Worm (Caenorhabditis elegans) whole organism, L2 larva: ENCODE measurements around the gene sel-1.

Experiments used
- C34F6.9 ChIP-seq: fragments of 150-350 bp; optimal IDR thresholded peaks from 2 replicates; lab custom pipeline; 2014; ENCODE audit warnings: missing biosample characterization, missing genetic modification characterization
- F13H6.1 ChIP-seq: sonication (generic microtip); optimal IDR thresholded peaks from 2 replicates; lab custom pipeline; 2016; ENCODE audit warnings: missing genetic modification characterization, missing compliant biosample characterization
- ZK546.5 ChIP-seq: sonication (generic microtip); optimal IDR thresholded peaks from 2 replicates; lab custom pipeline; 2017; ENCODE audit warnings: missing biosample characterization, missing genetic modification characterization
- egl-27 ChIP-seq: sonication (generic microtip); optimal IDR thresholded peaks from 3 replicates; lab custom pipeline; 2017; ENCODE audit warnings: missing biosample characterization, missing genetic modification reagents, missing genetic modification characterization
- nhr-12 ChIP-seq: fragments of 150-350 bp; optimal IDR thresholded peaks from 2 replicates; lab custom pipeline; 2014; ENCODE audit warnings: missing biosample characterization, missing genetic modification characterization
- nhr-237 ChIP-seq: fragments of 150-350 bp; optimal IDR thresholded peaks from 2 replicates; lab custom pipeline; 2014; ENCODE audit warnings: missing biosample characterization, missing genetic modification characterization
- skn-1 ChIP-seq: sonication (generic microtip); optimal IDR thresholded peaks from 2 replicates; lab custom pipeline; 2017; ENCODE audit warnings: missing biosample characterization, missing genetic modification characterization
- snpc-4 ChIP-seq: fragments of 150-350 bp; optimal IDR thresholded peaks from 2 replicates; lab custom pipeline; 2014; ENCODE audit warnings: missing biosample characterization, missing genetic modification characterization
- unc-62 ChIP-seq: fragments of 150-350 bp; optimal IDR thresholded peaks from 2 replicates; lab custom pipeline; 2014; ENCODE audit warnings: missing biosample characterization, missing genetic modification reagents, missing genetic modification characterization

ce11 chrV:12567312-12567711 is 6.8 kb downstream of the sel-1 start:
- TF ChIP-seq C34F6.9 (no peak), unc-62 (no peak), egl-27 (tag; lab: Kevin White, UChicago) (no peak), nhr-12 (tag; lab: Kevin White, UChicago) (no peak), skn-1 (tag; lab: Kevin White, UChicago) (no peak), nhr-237 (tag; lab: Kevin White, UChicago) (no peak), snpc-4 (tag; lab: Kevin White, UChicago) (no peak), ZK546.5 (tag; lab: Kevin White, UChicago) (no peak), F13H6.1 (tag; lab: Kevin White, UChicago) (no peak)
